Worm (Caenorhabditis elegans): ENCODE results near the gene T02C1.1.

ce11 chrIII:9236228-9236627 is 11.1 kb upstream of the T02C1.1 start, which contains the start of gene T23G5.2:
- TF ChIP-seq him-1 (tag; optimal IDR thresholded peaks at IDR 0.05) = no peak
- no peak for TF ChIP-seq W03F9.2 (tag; optimal IDR thresholded peaks at IDR 0.05)
- no peak for TF ChIP-seq dao-5 (tag; optimal IDR thresholded peaks at IDR 0.05)

Measured in whole organism, L4/young adult.